Fruit fly (Drosophila melanogaster) whole organism, embryonic: ENCODE data around the gene His3.3A.

ENCODE experiments used
- B-H2 ChIP-seq: fragments of 200-800 bp; sonication (Bioruptor generic); optimal IDR thresholded peaks from 2 replicates; lab custom pipeline; 2018; ENCODE audit warnings: missing biosample characterization, mild to moderate bottlenecking, missing genetic modification characterization
- Blimp-1 ChIP-seq: fragments of 200-800 bp; sonication (Bioruptor generic); optimal IDR thresholded peaks from 3 replicates; lab custom pipeline; 2018; ENCODE audit warnings: missing biosample characterization, missing genetic modification characterization, mild to moderate bottlenecking, moderate library complexity, missing genetic modification reagents
- CG10147 ChIP-seq: fragments of 200-800 bp; sonication (Bioruptor generic); optimal IDR thresholded peaks from 2 replicates; lab custom pipeline; 2019; ENCODE audit warnings: missing biosample characterization, mild to moderate bottlenecking, missing genetic modification characterization, moderate library complexity
- CG10959 ChIP-seq: fragments of 200-800 bp; sonication (Bioruptor generic); IDR thresholded peaks from 2 replicates; pipeline ENCODE4 v1.3.6; 2022; ENCODE audit warnings: missing biosample characterization, missing genetic modification characterization
- CG10979 ChIP-seq: fragments of 200-800 bp; sonication (Bioruptor generic); optimal IDR thresholded peaks from 2 replicates; lab custom pipeline; 2018; ENCODE audit warnings: missing biosample characterization, mild to moderate bottlenecking, missing genetic modification characterization, moderate library complexity
- CG12155 ChIP-seq: fragments of 200-800 bp; sonication (Bioruptor generic); optimal IDR thresholded peaks from 3 replicates; lab custom pipeline; 2016; ENCODE audit warnings: missing biosample characterization, missing genetic modification characterization
- CG13287 ChIP-seq: fragments of 200-800 bp; sonication (Bioruptor generic); IDR thresholded peaks from 2 replicates; pipeline ENCODE4 v1.3.6; 2022; ENCODE audit warnings: missing biosample characterization, missing genetic modification characterization; ENCODE audit not compliant: partially characterized antibody
- CG14965 ChIP-seq: fragments of 200-800 bp; sonication (Bioruptor generic); optimal IDR thresholded peaks from 2 replicates; lab custom pipeline; 2016; ENCODE audit warnings: missing biosample characterization, missing genetic modification characterization, borderline replicate concordance
- CG15514 ChIP-seq: fragments of 200-800 bp; sonication (Bioruptor generic); optimal IDR thresholded peaks from 3 replicates; lab custom pipeline; 2017; ENCODE audit warnings: missing biosample characterization, missing genetic modification characterization, mild to moderate bottlenecking, moderate library complexity, missing genetic modification reagents
- CG17359 ChIP-seq: fragments of 200-800 bp; sonication (Bioruptor generic); optimal IDR thresholded peaks from 3 replicates; lab custom pipeline; 2018; ENCODE audit warnings: missing biosample characterization, mild to moderate bottlenecking, missing genetic modification characterization, moderate library complexity
- CG2678 ChIP-seq: fragments of 200-800 bp; sonication (Bioruptor generic); optimal IDR thresholded peaks from 3 replicates; lab custom pipeline; 2019; ENCODE audit warnings: missing biosample characterization, mild to moderate bottlenecking, missing genetic modification characterization, moderate library complexity
- CG2875 ChIP-seq: fragments of 200-800 bp; sonication (Bioruptor generic); optimal IDR thresholded peaks from 2 replicates; lab custom pipeline; 2017; ENCODE audit warnings: missing biosample characterization, mild to moderate bottlenecking, missing genetic modification characterization, missing genetic modification reagents
- CG3847 ChIP-seq: fragments of 200-800 bp; sonication (Bioruptor generic); IDR thresholded peaks from 2 replicates; pipeline ENCODE4 v1.3.6; 2022; ENCODE audit warnings: missing biosample characterization, missing genetic modification characterization
- CG4328 ChIP-seq: fragments of 200-800 bp; sonication (Bioruptor generic); optimal IDR thresholded peaks from 3 replicates; lab custom pipeline; 2017; ENCODE audit warnings: missing biosample characterization, missing genetic modification reagents, missing genetic modification characterization
- CG6689 ChIP-seq: fragments of 200-800 bp; sonication (Bioruptor generic); IDR thresholded peaks from 2 replicates; pipeline ENCODE4 v1.3.6; 2022; ENCODE audit warnings: missing biosample characterization, missing genetic modification characterization
- CG7786 ChIP-seq: fragments of 200-800 bp; sonication (Bioruptor generic); optimal IDR thresholded peaks from 2 replicates; lab custom pipeline; 2016; ENCODE audit warnings: missing biosample characterization, missing genetic modification characterization
- CG8944 ChIP-seq: fragments of 200-800 bp; sonication (Bioruptor generic); optimal IDR thresholded peaks from 3 replicates; lab custom pipeline; 2016; ENCODE audit warnings: missing biosample characterization, missing genetic modification characterization
- Dref ChIP-seq: fragments of 200-800 bp; sonication (Bioruptor generic); IDR thresholded peaks from 2 replicates; pipeline ENCODE4 v1.3.6; 2022; ENCODE audit warnings: missing biosample characterization, missing genetic modification characterization
- E2f1 ChIP-seq: fragments of 200-800 bp; sonication (Bioruptor generic); IDR thresholded peaks from 2 replicates; pipeline ENCODE4 v1.3.6; 2022; ENCODE audit warnings: missing biosample characterization, missing genetic modification characterization
- Fer2 ChIP-seq: fragments of 200-800 bp; sonication (Bioruptor generic); optimal IDR thresholded peaks from 2 replicates; lab custom pipeline; 2018; ENCODE audit warnings: missing biosample characterization, mild to moderate bottlenecking, missing genetic modification characterization, moderate library complexity
- H15 ChIP-seq: fragments of 200-800 bp; sonication (Bioruptor generic); IDR thresholded peaks from 3 replicates; pipeline ENCODE4 v1.3.6; 2022; ENCODE audit warnings: missing biosample characterization, missing genetic modification characterization
- Hey ChIP-seq: fragments of 200-800 bp; sonication (Bioruptor generic); optimal IDR thresholded peaks from 3 replicates; lab custom pipeline; 2018; ENCODE audit warnings: missing biosample characterization, mild to moderate bottlenecking, missing genetic modification characterization
- Jarid2 ChIP-seq: fragments of 200-800 bp; sonication (Bioruptor generic); optimal IDR thresholded peaks from 3 replicates; lab custom pipeline; 2017; ENCODE audit warnings: mild to moderate bottlenecking, missing biosample characterization, missing genetic modification reagents, missing genetic modification characterization
- Mad ChIP-seq: fragments of 200-800 bp; sonication (Bioruptor generic); optimal IDR thresholded peaks from 2 replicates; lab custom pipeline; 2016; ENCODE audit warnings: missing biosample characterization, missing genetic modification characterization
- Meics ChIP-seq: fragments of 200-800 bp; sonication (Bioruptor generic); optimal IDR thresholded peaks from 2 replicates; lab custom pipeline; 2017; ENCODE audit warnings: missing biosample characterization, mild to moderate bottlenecking, missing genetic modification characterization
- Ptx1 ChIP-seq: fragments of 200-800 bp; sonication (Bioruptor generic); IDR thresholded peaks from 2 replicates; pipeline ENCODE4 v1.3.6; 2022; ENCODE audit warnings: missing biosample characterization, missing genetic modification characterization
- Rx ChIP-seq: fragments of 200-800 bp; sonication (Bioruptor generic); IDR thresholded peaks from 2 replicates; pipeline ENCODE4 v1.3.6; 2022; ENCODE audit warnings: missing biosample characterization, missing genetic modification characterization
- Scr ChIP-seq: fragments of 200-800 bp; sonication (Bioruptor generic); IDR thresholded peaks from 2 replicates; pipeline ENCODE4 v1.3.6; 2022; ENCODE audit warnings: missing biosample characterization, missing genetic modification characterization; ENCODE audit not compliant: partially characterized antibody
- Sin3A ChIP-seq: fragments of >200 bp; optimal IDR thresholded peaks from 2 replicates; lab custom pipeline; 2018
- abd-A ChIP-seq: fragments of 200-800 bp; sonication (Bioruptor generic); optimal IDR thresholded peaks from 3 replicates; lab custom pipeline; 2019; ENCODE audit warnings: missing biosample characterization, mild to moderate bottlenecking, missing genetic modification characterization, moderate library complexity
- ara ChIP-seq: fragments of 200-800 bp; sonication (Bioruptor generic); IDR thresholded peaks from 2 replicates; pipeline ENCODE4 v1.3.6; 2022; ENCODE audit warnings: missing biosample characterization, missing genetic modification characterization
- ash1 ChIP-seq: fragments of 200-800 bp; sonication (Bioruptor generic); optimal IDR thresholded peaks from 2 replicates; lab custom pipeline; 2018; ENCODE audit warnings: missing biosample characterization, mild to moderate bottlenecking, missing genetic modification characterization
- az2 ChIP-seq: fragments of 200-800 bp; sonication (Bioruptor generic); optimal IDR thresholded peaks from 3 replicates; lab custom pipeline; 2016; ENCODE audit warnings: missing biosample characterization, missing genetic modification characterization
- bab2 ChIP-seq: fragments of 200-800 bp; sonication (Bioruptor generic); optimal IDR thresholded peaks from 2 replicates; lab custom pipeline; 2016; ENCODE audit warnings: missing biosample characterization, missing genetic modification characterization
- croc ChIP-seq: fragments of 200-800 bp; sonication (Bioruptor generic); conservative IDR thresholded peaks from 3 replicates; pipeline ENCODE4 v1.3.6; 2022; ENCODE audit warnings: missing biosample characterization, missing genetic modification characterization
- cwo ChIP-seq: fragments of 200-800 bp; sonication (Bioruptor generic); optimal IDR thresholded peaks from 3 replicates; lab custom pipeline; 2017; ENCODE audit warnings: missing biosample characterization, missing genetic modification characterization, mild to moderate bottlenecking, moderate library complexity, missing genetic modification reagents
- danr ChIP-seq: fragments of 200-800 bp; sonication (Bioruptor generic); IDR thresholded peaks from 2 replicates; pipeline ENCODE4 v1.3.6; 2022; ENCODE audit warnings: missing biosample characterization, missing genetic modification characterization
- exex ChIP-seq: fragments of 200-800 bp; sonication (Bioruptor generic); optimal IDR thresholded peaks from 4 replicates; lab custom pipeline; 2018; ENCODE audit warnings: missing biosample characterization, mild to moderate bottlenecking, missing genetic modification characterization, moderate library complexity
- fd102C ChIP-seq: fragments of 200-800 bp; sonication (Bioruptor generic); optimal IDR thresholded peaks from 2 replicates; lab custom pipeline; 2018; ENCODE audit warnings: missing biosample characterization, mild to moderate bottlenecking, missing genetic modification characterization, moderate library complexity
- fd3F ChIP-seq: fragments of 200-800 bp; sonication (Bioruptor generic); optimal IDR thresholded peaks from 2 replicates; lab custom pipeline; 2018; ENCODE audit warnings: missing biosample characterization, mild to moderate bottlenecking, missing genetic modification characterization, moderate library complexity
- ftz-f1 ChIP-seq: fragments of 200-800 bp; sonication (Bioruptor generic); optimal IDR thresholded peaks from 2 replicates; lab custom pipeline; 2016; ENCODE audit warnings: missing biosample characterization, missing genetic modification characterization
- gfzf ChIP-seq: fragments of 200-800 bp; sonication (Bioruptor generic); optimal IDR thresholded peaks from 2 replicates; lab custom pipeline; 2016; ENCODE audit warnings: missing biosample characterization, mild to moderate bottlenecking, missing genetic modification characterization, moderate library complexity
- hb ChIP-seq: fragments of 200-800 bp; sonication (Bioruptor generic); IDR thresholded peaks from 3 replicates; pipeline ENCODE4 v1.3.6; 2022; ENCODE audit warnings: missing biosample characterization, missing genetic modification characterization; ENCODE audit not compliant: partially characterized antibody
- lbe ChIP-seq: fragments of 200-800 bp; sonication (Bioruptor generic); optimal IDR thresholded peaks from 2 replicates; lab custom pipeline; 2016; ENCODE audit warnings: missing biosample characterization, mild to moderate bottlenecking, missing genetic modification characterization
- ranshi ChIP-seq: fragments of 200-800 bp; sonication (Bioruptor generic); IDR thresholded peaks from 2 replicates; pipeline ENCODE4 v1.3.6; 2022; ENCODE audit warnings: missing biosample characterization, missing genetic modification characterization
- sd ChIP-seq: fragments of 200-800 bp; sonication (Bioruptor generic); optimal IDR thresholded peaks from 3 replicates; lab custom pipeline; 2018; ENCODE audit warnings: missing biosample characterization, mild to moderate bottlenecking, missing genetic modification characterization, moderate library complexity
- seq ChIP-seq: fragments of 200-800 bp; sonication (Bioruptor generic); IDR thresholded peaks from 2 replicates; pipeline ENCODE4 v1.3.6; 2022; ENCODE audit warnings: missing biosample characterization, missing genetic modification characterization
- sima ChIP-seq: fragments of 200-800 bp; sonication (Bioruptor generic); optimal IDR thresholded peaks from 2 replicates; lab custom pipeline; 2016; ENCODE audit warnings: missing biosample characterization, missing genetic modification characterization
- sna ChIP-seq: fragments of 200-800 bp; sonication (Bioruptor generic); IDR thresholded peaks from 2 replicates; pipeline ENCODE4 v1.3.6; 2022; ENCODE audit warnings: missing biosample characterization, missing genetic modification characterization; ENCODE audit not compliant: partially characterized antibody

Gene His3.3A

DNA sequence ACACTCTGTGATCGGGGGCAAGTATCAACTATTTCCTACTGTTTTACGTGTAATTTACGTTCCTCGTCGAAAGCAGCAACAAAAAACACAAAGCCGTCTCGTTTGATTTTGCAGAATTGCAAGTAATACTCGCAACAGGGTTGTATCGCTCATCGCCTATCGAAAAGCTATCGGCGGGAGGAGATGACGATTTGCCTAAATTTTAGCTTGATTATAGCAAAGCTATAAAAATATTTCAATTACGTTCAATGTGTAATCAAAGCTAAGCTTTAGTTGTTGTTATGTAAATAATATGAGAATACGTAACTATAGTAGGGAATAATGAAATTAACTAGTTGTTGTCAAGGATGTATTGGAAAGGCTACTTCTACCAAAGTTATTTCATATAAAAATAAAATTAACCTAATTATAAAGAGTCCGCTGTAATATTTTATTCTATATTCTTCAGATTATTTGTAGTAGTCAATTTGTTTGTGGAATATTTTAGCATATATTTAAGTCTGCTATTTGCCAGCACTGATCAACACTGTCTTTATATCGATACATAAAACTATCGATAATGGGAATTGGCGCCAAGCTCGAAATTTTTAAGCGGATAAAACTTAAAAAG, 4.9 kb downstream of the His3.3A start, which contains the start of gene Rpn11 (continued):
- TF ChIP-seq CG10959 (no peak), CG17359 (tag; lab: Kevin White, UChicago) (peak; percentile 53), ash1 (GFP tag; lab: Kevin White, UChicago) (no peak), Scr (GFP tag; lab: Robert Waterston, UW) (peak; percentile 66), B-H2 (GFP tag; lab: Kevin White, UChicago) (peak; percentile 59), CG7786 (GFP tag; lab: Kevin White, UChicago) (peak; percentile 29), ftz-f1 (GFP tag; lab: Kevin White, UChicago) (no peak), ara (GFP tag; lab: Robert Waterston, UW) (0 out of 2 replicates have a peak, but pooled peaks have one; percentile 18), Fer2 (tag; lab: Kevin White, UChicago) (peak; percentile 41), CG2678 (tag; lab: Kevin White, UChicago) (peak; percentile 75), Meics (GFP tag; lab: Kevin White, UChicago) (peak; percentile 64), CG14965 (no peak), CG15514 (GFP tag; lab: Kevin White, UChicago) (peak; percentile 30), az2 (GFP tag; lab: Kevin White, UChicago) (peak; percentile 67), H15 (no peak), danr (GFP tag; lab: Robert Waterston, UW) (no peak), sima (no peak), abd-A (tag; lab: Kevin White, UChicago) (no peak), CG2875 (GFP tag; lab: Kevin White, UChicago) (peak; percentile 22), CG12155 (GFP tag; lab: Kevin White, UChicago) (peak; percentile 71), sd (tag; lab: Kevin White, UChicago) (peak; percentile 41), exex (tag; lab: Kevin White, UChicago) (peak; percentile 25), Hey (no peak), lbe (GFP tag; lab: Kevin White, UChicago) (no peak), CG10147 (peak; percentile 72), sna (GFP tag; lab: Robert Waterston, UW) (no peak), Mad (GFP tag; lab: Kevin White, UChicago) (no peak), fd102C (no peak), cwo (GFP tag; lab: Kevin White, UChicago) (peak; percentile 27), E2f1 (GFP tag; lab: Robert Waterston, UW) (no peak), bab2 (GFP tag; lab: Kevin White, UChicago) (peak; percentile 49), seq (GFP tag; lab: Robert Waterston, UW) (no peak), ranshi (GFP tag; lab: Robert Waterston, UW) (0 out of 2 replicates have a peak, but pooled peaks have one; percentile 5), Ptx1 (GFP tag; lab: Robert Waterston, UW) (peak; percentile 58), croc (GFP tag; lab: Robert Waterston, UW) (peak; percentile 21; the same call in 1 of the 3 replicates), CG3847 (GFP tag; lab: Robert Waterston, UW) (peak; percentile 58), Dref (GFP tag; lab: Robert Waterston, UW) (peak; percentile 77), CG10979 (tag; lab: Kevin White, UChicago) (peak; percentile 49), CG4328 (GFP tag; lab: Kevin White, UChicago) (peak; percentile 60), Rx (GFP tag; lab: Robert Waterston, UW) (no peak), Jarid2 (GFP tag; lab: Kevin White, UChicago) (no peak), CG6689 (GFP tag; lab: Robert Waterston, UW) (peak; percentile 35), CG8944 (GFP tag; lab: Kevin White, UChicago) (no peak), Sin3A (lab: Kevin White, UChicago) (peak; percentile 6), CG13287 (GFP tag; lab: Robert Waterston, UW) (peak; percentile 63), gfzf (GFP tag; lab: Kevin White, UChicago) (peak; percentile 3), hb (GFP tag; lab: Robert Waterston, UW) (no peak), fd3F (peak; percentile 45), Blimp-1 (GFP tag; lab: Kevin White, UChicago) (peak; percentile 56)
